Fruit fly (Drosophila melanogaster): Measurements from ENCODE around the gene CG17834.

Gene CG17834

dm6 chr2L:8570408-8571072, 41.6 kb downstream of the CG17834 start (continued):
- TF ChIP-seq wek (GFP tag; optimal IDR thresholded peaks at IDR 0.05) (no peak), kay (GFP tag; optimal IDR thresholded peaks at IDR 0.05) (no peak), ap (GFP tag; IDR thresholded peaks at IDR 0.05) (no peak), ssp (GFP tag; IDR thresholded peaks at IDR 0.05) (no peak), CG12236 (GFP tag; optimal IDR thresholded peaks at IDR 0.05) (no peak), gcm (GFP tag; optimal IDR thresholded peaks at IDR 0.05) (no peak), Elba2 (GFP tag; optimal IDR thresholded peaks at IDR 0.05) (no peak), gsb (GFP tag; IDR thresholded peaks at IDR 0.05) (no peak), aop (GFP tag; IDR thresholded peaks at IDR 0.05) (no peak), CG7556 (GFP tag; optimal IDR thresholded peaks at IDR 0.05) (no peak), Sox102F (GFP tag; optimal IDR thresholded peaks at IDR 0.05) (no peak), CG16779 (GFP tag; IDR thresholded peaks at IDR 0.05) (no peak), fru (optimal IDR thresholded peaks at IDR 0.05) (no peak), CG17328 (GFP tag; IDR thresholded peaks at IDR 0.05) (no peak), Lim3 (GFP tag; IDR thresholded peaks at IDR 0.05) (no peak), h (optimal IDR thresholded peaks at IDR 0.05) (no peak), Bgb (GFP tag; IDR thresholded peaks at IDR 0.05; ENCODE audit: partially characterized antibody) (peak; percentile 43; the same call in 1 of the 2 replicates), Nf-YB (GFP tag; optimal IDR thresholded peaks at IDR 0.05) (no peak), Med (GFP tag) (no peak), sd (tag; optimal IDR thresholded peaks at IDR 0.05) (peak; percentile 18), Side (GFP tag; optimal IDR thresholded peaks at IDR 0.05) (no peak), NK7.1 (GFP tag; optimal IDR thresholded peaks at IDR 0.05) (no peak), CG1233 (GFP tag; optimal IDR thresholded peaks at IDR 0.05) (no peak), Eip74EF (GFP tag; optimal IDR thresholded peaks at IDR 0.05) (no peak), klu (GFP tag; IDR thresholded peaks at IDR 0.05) (no peak), CG11504 (tag; optimal IDR thresholded peaks at IDR 0.05) (no peak), CG34376 (GFP tag; optimal IDR thresholded peaks at IDR 0.05) (peak; percentile 82), ham (GFP tag; IDR thresholded peaks at IDR 0.05) (no peak), sug (tag; optimal IDR thresholded peaks at IDR 0.05) (peak; percentile 71), CG10274 (GFP tag; optimal IDR thresholded peaks at IDR 0.05) (no peak), gro (GFP tag; optimal IDR thresholded peaks at IDR 0.05) (peak; percentile 49), wdn (GFP tag; IDR thresholded peaks at IDR 0.05) (no peak), ci (GFP tag; IDR thresholded peaks at IDR 0.05) (0 out of 3 replicates have a peak, but pooled peaks have one; percentile 7), Asciz (GFP tag; optimal IDR thresholded peaks at IDR 0.05) (peak; percentile 9), CG17829 (tag; optimal IDR thresholded peaks at IDR 0.05) (no peak), CG4707 (GFP tag; optimal IDR thresholded peaks at IDR 0.05) (no peak), CG7372 (GFP tag; IDR thresholded peaks at IDR 0.05) (no peak), abd-A (tag; optimal IDR thresholded peaks at IDR 0.05) (no peak), Fer1 (GFP tag; optimal IDR thresholded peaks at IDR 0.05) (peak; percentile 41), CG12071 (GFP tag; optimal IDR thresholded peaks at IDR 0.05) (peak; percentile 22), CG15073 (GFP tag; optimal IDR thresholded peaks at IDR 0.05) (no peak), lmd (GFP tag; IDR thresholded peaks at IDR 0.05) (no peak), CG30403 (GFP tag; optimal IDR thresholded peaks at IDR 0.05) (no peak), CG11456 (GFP tag; IDR thresholded peaks at IDR 0.05) (no peak), CG11560 (tag; IDR thresholded peaks at IDR 0.05) (no peak), tx (GFP tag; optimal IDR thresholded peaks at IDR 0.05) (no peak), CG10147 (GFP tag; optimal IDR thresholded peaks at IDR 0.05) (no peak), ara (GFP tag; IDR thresholded peaks at IDR 0.05) (no peak), Antp (GFP tag; optimal IDR thresholded peaks at IDR 0.05) (no peak), CG32772 (GFP tag; IDR thresholded peaks at IDR 0.05) (no peak), stwl (tag; optimal IDR thresholded peaks at IDR 0.05) (no peak), ken (GFP tag; IDR thresholded peaks at IDR 0.05) (no peak)
